Worm (Caenorhabditis elegans) whole organism, L1 larva: Measurements from ENCODE around the gene cct-2.

Experiments used
- ceh-8 ChIP-seq: fragments of 200-800 bp; sonication (Bioruptor generic); optimal IDR thresholded peaks from 2 replicates; lab custom pipeline; 2018; ENCODE audit warnings: mild to moderate bottlenecking, missing genetic modification characterization, moderate library complexity, missing compliant biosample characterization
- dpl-1 ChIP-seq, 3 experiments: fragments of 150-350 bp in 2 of 3; sonication (generic microtip) in 1 of 3; optimal IDR thresholded peaks; 2 replicates each; lab custom pipeline; 2014 to 2017; ENCODE audit warnings: missing biosample characterization in 3 of 3, missing genetic modification characterization in 3 of 3, missing genetic modification reagents in 3 of 3
- nhr-28 ChIP-seq: fragments of 150-350 bp; optimal IDR thresholded peaks from 2 replicates; lab custom pipeline; 2014; ENCODE audit warnings: missing biosample characterization, missing genetic modification characterization
- sox-4 ChIP-seq: sonication (generic microtip); optimal IDR thresholded peaks from 2 replicates; lab custom pipeline; 2016; ENCODE audit warnings: missing genetic modification characterization, missing compliant biosample characterization

DNA sequence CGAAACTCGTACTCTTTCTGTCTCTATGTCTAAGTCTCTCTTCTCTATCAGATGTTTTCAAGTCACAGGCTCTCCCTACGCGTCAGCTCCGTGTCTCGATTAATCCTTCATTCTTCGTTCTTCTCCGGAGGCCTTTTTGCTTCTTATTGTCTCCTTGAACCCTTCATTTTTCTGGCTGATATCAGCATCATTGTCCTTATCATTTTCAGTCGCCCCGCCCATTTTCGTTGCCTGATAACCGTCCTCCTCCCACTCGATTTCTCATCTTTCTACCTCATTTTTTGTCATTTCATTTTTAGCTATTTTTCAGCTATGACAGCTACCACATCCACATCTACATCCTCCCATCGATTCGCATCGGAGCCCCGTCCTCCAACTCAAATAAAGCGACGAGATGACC is 5.4 kb upstream of the cct-2 start, which contains the start of gene B0457.6:
- no peak for TF ChIP-seq nhr-28 (tag; lab: Kevin White, UChicago)
- TF ChIP-seq dpl-1 (GFP tag; optimal IDR thresholded peaks at IDR 0.05; lab: Kevin White, UChicago), result no peak
- no peak for TF ChIP-seq sox-4 (tag; lab: Kevin White, UChicago)
- TF ChIP-seq ceh-8 (GFP tag; lab: Kevin White, UChicago), result no peak
